Fruit fly (Drosophila melanogaster): ENCODE data around the gene sas.

sas gene

dm6 chr3R:7150544-7151406, 11.8 kb upstream of the sas start, which contains the start of the genes gfzf and Sas-4 (continued):
- TF ChIP-seq svp (GFP tag), result no peak
- peak; percentile 72 for TF ChIP-seq CG3032 (tag; optimal IDR thresholded peaks at IDR 0.05)
- no peak for TF ChIP-seq achi (GFP tag; optimal IDR thresholded peaks at IDR 0.05)
- TF ChIP-seq CG31627 (GFP tag; optimal IDR thresholded peaks at IDR 0.05), result peak; percentile 73
- peak; percentile 70 for TF ChIP-seq acj6 (GFP tag; optimal IDR thresholded peaks at IDR 0.05)
- TF ChIP-seq ss (GFP tag; optimal IDR thresholded peaks at IDR 0.05), result no peak
- TF ChIP-seq CG11762 (GFP tag; optimal IDR thresholded peaks at IDR 0.05; ENCODE audit: insufficient read depth), result peak; percentile 14
- peak; percentile 61 for TF ChIP-seq cyc (GFP tag; optimal IDR thresholded peaks at IDR 0.05)
- peak in 1 of 2 experiments; percentile 6 for TF ChIP-seq salr (GFP tag; optimal IDR thresholded peaks at IDR 0.05)

DNA sequence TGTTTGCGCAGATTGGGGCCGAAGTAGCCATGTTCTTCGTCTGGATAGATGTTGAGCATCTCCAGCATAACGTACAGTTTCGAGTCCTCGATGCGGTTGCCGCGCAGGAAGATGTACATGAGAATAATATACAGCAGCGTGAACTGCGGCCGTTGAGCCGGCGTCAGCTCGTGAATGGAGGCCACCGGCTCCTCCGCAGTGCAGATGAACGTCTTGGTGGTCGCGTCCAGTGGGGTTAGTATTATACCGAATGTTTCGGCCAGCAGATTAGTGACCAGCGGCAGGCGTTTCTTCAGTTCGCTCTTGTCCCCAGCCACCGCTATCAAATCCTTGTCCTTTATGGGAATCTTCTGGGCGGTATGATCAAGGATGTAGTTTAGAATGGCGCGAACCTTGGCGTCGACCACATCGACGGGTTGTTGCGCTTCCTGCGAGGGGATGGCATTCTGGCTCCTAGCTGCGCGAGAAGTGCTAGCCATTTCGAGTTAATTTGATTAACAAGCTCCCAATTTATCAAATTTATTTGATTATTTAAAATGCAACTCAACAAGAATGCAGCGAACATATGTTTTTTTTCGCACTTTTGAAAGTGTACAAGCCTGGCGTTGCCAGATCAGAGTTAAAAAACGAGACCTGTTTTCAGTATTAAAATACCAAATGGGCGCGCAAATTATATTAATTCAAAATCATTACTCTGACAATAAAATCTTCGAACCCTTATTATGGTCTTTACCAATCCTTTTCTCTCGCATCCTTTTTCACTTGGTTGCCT, 7.8 kb upstream of the sas start, which contains the start of gene MAGE:
Gene MAGE, minus strand, starts transcription at position 595 of the 772 bp plus-strand sequence.
- TF ChIP-seq Eip75B (GFP tag; optimal IDR thresholded peaks at IDR 0.05) (no peak), spab (GFP tag; optimal IDR thresholded peaks at IDR 0.05) (no peak), Blimp-1 (GFP tag; optimal IDR thresholded peaks at IDR 0.05) (no peak), vri (GFP tag; optimal IDR thresholded peaks at IDR 0.05) (no peak), pdm3 (GFP tag; optimal IDR thresholded peaks at IDR 0.05) (no peak), ss (GFP tag; optimal IDR thresholded peaks at IDR 0.05) (no peak), achi (GFP tag; optimal IDR thresholded peaks at IDR 0.05) (no peak), svp (GFP tag) (no peak), topi (GFP tag; optimal IDR thresholded peaks at IDR 0.05) (no peak), CG10631 (GFP tag; optimal IDR thresholded peaks at IDR 0.05) (no peak), fd85E (GFP tag; optimal IDR thresholded peaks at IDR 0.05) (no peak), CG11294 (GFP tag; IDR thresholded peaks at IDR 0.05) (no peak), Lpt (GFP tag; optimal IDR thresholded peaks at IDR 0.05) (no peak), CG6792 (GFP tag; optimal IDR thresholded peaks at IDR 0.05) (no peak), CG8632 (GFP tag; optimal IDR thresholded peaks at IDR 0.05) (no peak), CG3919 (GFP tag; optimal IDR thresholded peaks at IDR 0.05) (no peak), cyc (GFP tag; optimal IDR thresholded peaks at IDR 0.05) (no peak), CG6163 (GFP tag; IDR thresholded peaks at IDR 0.05) (no peak), CG6276 (GFP tag; optimal IDR thresholded peaks at IDR 0.05) (no peak), CG11762 (GFP tag; optimal IDR thresholded peaks at IDR 0.05; ENCODE audit: insufficient read depth) (no peak)

DNA sequence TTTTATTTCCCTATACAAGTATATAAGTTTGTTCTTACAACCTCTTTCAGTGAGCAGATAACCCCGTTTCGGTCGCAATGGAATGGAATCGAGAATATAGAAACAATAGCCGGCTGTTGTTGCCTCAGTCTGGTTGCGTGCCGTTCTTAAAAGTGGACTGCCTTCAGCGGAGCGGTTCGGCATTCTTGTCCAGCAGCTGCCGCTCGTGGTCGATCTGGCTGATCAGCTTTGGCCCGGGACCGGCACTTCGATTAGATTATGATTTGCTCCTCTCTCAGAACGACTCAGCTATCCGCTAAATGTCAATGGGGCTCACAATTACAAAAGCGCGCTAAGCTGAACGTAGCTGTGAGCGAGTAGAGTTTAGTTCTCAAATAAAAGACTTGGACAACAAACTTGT, 5.5 kb upstream of the sas start:
- TF ChIP-seq vri (GFP tag; optimal IDR thresholded peaks at IDR 0.05) (no peak), lz (GFP tag; optimal IDR thresholded peaks at IDR 0.05) (no peak), Sox15 (GFP tag; optimal IDR thresholded peaks at IDR 0.05) (no peak), Blimp-1 (GFP tag; optimal IDR thresholded peaks at IDR 0.05) (no peak), spab (GFP tag; optimal IDR thresholded peaks at IDR 0.05) (no peak), fkh (GFP tag; optimal IDR thresholded peaks at IDR 0.05) (no peak), Lpt (GFP tag; optimal IDR thresholded peaks at IDR 0.05) (no peak), pdm3 (GFP tag; optimal IDR thresholded peaks at IDR 0.05) (no peak), CG10631 (GFP tag; optimal IDR thresholded peaks at IDR 0.05) (no peak), Eip93F (GFP tag; optimal IDR thresholded peaks at IDR 0.05) (no peak), CG11294 (GFP tag; IDR thresholded peaks at IDR 0.05) (no peak), CG6276 (GFP tag; optimal IDR thresholded peaks at IDR 0.05) (no peak), Ets21C (GFP tag; optimal IDR thresholded peaks at IDR 0.05) (no peak)

dm6 chr3R:7159615-7160014, 3.0 kb upstream of the sas start:
- TF ChIP-seq Sox15 (GFP tag; optimal IDR thresholded peaks at IDR 0.05) (no peak), ss (GFP tag; optimal IDR thresholded peaks at IDR 0.05) (peak in 1 of 2 experiments; percentile 3), Smox (GFP tag; optimal IDR thresholded peaks at IDR 0.05) (peak; percentile 3), CG6276 (GFP tag; optimal IDR thresholded peaks at IDR 0.05) (peak; percentile 1), eg (GFP tag; IDR thresholded peaks at IDR 0.05) (0 out of 3 replicates have a peak, but pooled peaks have one; percentile 34), dsx (GFP tag; optimal IDR thresholded peaks at IDR 0.05; ENCODE audit: poor library complexity, severe bottlenecking) (peak; percentile 4), CG6808 (GFP tag; optimal IDR thresholded peaks at IDR 0.05) (peak; percentile 25), Ets96B (tag; optimal IDR thresholded peaks at IDR 0.05) (no peak), Blimp-1 (GFP tag; optimal IDR thresholded peaks at IDR 0.05) (peak; percentile 91), CG16779 (tag; optimal IDR thresholded peaks at IDR 0.05) (no peak), Eip78C (GFP tag) (peak; percentile 58)
